Worm (Caenorhabditis elegans) whole organism, L1 larva: ENCODE data around the gene B0228.8.

Experiments
- C34B4.2 ChIP-seq: sonication (generic microtip); optimal IDR thresholded peaks from 2 replicates; lab custom pipeline; 2017; ENCODE audit warnings: mild to moderate bottlenecking, missing genetic modification characterization, missing compliant biosample characterization
- aha-1 ChIP-seq: fragments of 150-350 bp; optimal IDR thresholded peaks from 2 replicates; lab custom pipeline; 2014; ENCODE audit warnings: missing biosample characterization, missing genetic modification characterization
- alr-1 ChIP-seq: fragments of 200-800 bp; sonication (Bioruptor generic); optimal IDR thresholded peaks from 2 replicates; lab custom pipeline; 2018; ENCODE audit warnings: borderline replicate concordance, mild to moderate bottlenecking, missing genetic modification characterization, missing compliant biosample characterization
- ama-1 ChIP-seq: fragments of 150-350 bp; optimal IDR thresholded peaks from 2 replicates; lab custom pipeline; 2014
- blmp-1 ChIP-seq: fragments of 150-350 bp; optimal IDR thresholded peaks from 2 replicates; lab custom pipeline; 2014; ENCODE audit warnings: missing biosample characterization, missing genetic modification characterization
- ceh-63 ChIP-seq: fragments of 200-800 bp; sonication (Bioruptor generic); optimal IDR thresholded peaks from 2 replicates; lab custom pipeline; 2018; ENCODE audit warnings: mild to moderate bottlenecking, missing genetic modification characterization, missing compliant biosample characterization
- ceh-8 ChIP-seq: fragments of 200-800 bp; sonication (Bioruptor generic); optimal IDR thresholded peaks from 2 replicates; lab custom pipeline; 2018; ENCODE audit warnings: mild to moderate bottlenecking, missing genetic modification characterization, moderate library complexity, missing compliant biosample characterization
- ces-1 ChIP-seq: fragments of 150-350 bp; optimal IDR thresholded peaks from 2 replicates; lab custom pipeline; 2014; ENCODE audit warnings: missing biosample characterization, missing genetic modification reagents, missing genetic modification characterization
- dpl-1 ChIP-seq, 3 experiments: fragments of 150-350 bp in 2 of 3; sonication (generic microtip) in 1 of 3; optimal IDR thresholded peaks; 2 replicates each; lab custom pipeline; 2014 to 2017; ENCODE audit warnings: missing biosample characterization in 3 of 3, missing genetic modification characterization in 3 of 3, missing genetic modification reagents in 3 of 3
- dsc-1 ChIP-seq: sonication (generic microtip); optimal IDR thresholded peaks from 2 replicates; lab custom pipeline; 2016; ENCODE audit warnings: mild to moderate bottlenecking, missing genetic modification characterization, missing compliant biosample characterization
- efl-3 ChIP-seq: fragments of 200-800 bp; sonication (Bioruptor generic); optimal IDR thresholded peaks from 2 replicates; lab custom pipeline; 2018; ENCODE audit warnings: mild to moderate bottlenecking, missing genetic modification characterization, missing compliant biosample characterization
- egl-27 ChIP-seq, 2 experiments: fragments of 150-350 bp in 1 of 2; sonication (generic microtip); optimal IDR thresholded peaks; 3 replicates each; lab custom pipeline; 2017 to 2018; ENCODE audit warnings: missing biosample characterization in 2 of 2, missing genetic modification characterization in 2 of 2, missing genetic modification reagents in 2 of 2
- elt-3 ChIP-seq, 6 experiments: fragments of 150-350 bp in 1 of 6; sonication (generic microtip); optimal IDR thresholded peaks; 2 replicates each; lab custom pipeline; 2017 to 2018; ENCODE audit warnings: missing biosample characterization in 6 of 6, missing genetic modification characterization in 6 of 6, inconsistent platforms in 1 of 6
- fkh-10 ChIP-seq: sonication (generic microtip); optimal IDR thresholded peaks from 2 replicates; lab custom pipeline; 2017; ENCODE audit warnings: missing biosample characterization, missing genetic modification reagents, missing genetic modification characterization
- fkh-4 ChIP-seq: sonication (generic microtip); optimal IDR thresholded peaks from 2 replicates; lab custom pipeline; 2016; ENCODE audit warnings: missing compliant biosample characterization, missing genetic modification characterization, borderline replicate concordance
- fos-1 ChIP-seq: fragments of 150-350 bp; optimal IDR thresholded peaks from 2 replicates; lab custom pipeline; 2014; ENCODE audit warnings: missing biosample characterization, missing genetic modification characterization
- grh-1 ChIP-seq: fragments of 200-800 bp; sonication (Bioruptor generic); IDR thresholded peaks from 2 replicates; pipeline ENCODE4 v1.3.6; 2022; ENCODE audit warnings: missing genetic modification reagents, missing genetic modification characterization, missing compliant biosample characterization
- hlh-4 ChIP-seq: sonication (generic microtip); optimal IDR thresholded peaks from 2 replicates; lab custom pipeline; 2016; ENCODE audit warnings: mild to moderate bottlenecking, missing genetic modification characterization, missing compliant biosample characterization
- irx-1 ChIP-seq: sonication (generic microtip); optimal IDR thresholded peaks from 2 replicates; lab custom pipeline; 2016; ENCODE audit warnings: missing genetic modification characterization, missing compliant biosample characterization
- lin-14 ChIP-seq: fragments of 200-800 bp; sonication (Bioruptor generic); optimal IDR thresholded peaks from 2 replicates; lab custom pipeline; 2018; ENCODE audit warnings: mild to moderate bottlenecking, missing genetic modification characterization, moderate library complexity, missing compliant biosample characterization
- lin-35 ChIP-seq, 2 experiments: fragments of 150-350 bp; optimal IDR thresholded peaks; 2 replicates each; lab custom pipeline; 2014; ENCODE audit warnings: missing biosample characterization in 2 of 2, missing genetic modification characterization in 2 of 2, missing genetic modification reagents in 2 of 2
- lir-3 ChIP-seq: sonication (generic microtip); optimal IDR thresholded peaks from 2 replicates; lab custom pipeline; 2016; ENCODE audit warnings: mild to moderate bottlenecking, missing genetic modification characterization, moderate library complexity, missing compliant biosample characterization; ENCODE audit not compliant: poor library complexity
- lsy-2 ChIP-seq, 2 experiments: fragments of 150-350 bp; optimal IDR thresholded peaks; 2 replicates each; lab custom pipeline; 2014; ENCODE audit warnings: missing biosample characterization in 2 of 2, missing genetic modification characterization in 2 of 2
- mab-9 ChIP-seq: fragments of 200-800 bp; sonication (Bioruptor generic); IDR thresholded peaks from 2 replicates; pipeline ENCODE4 v1.3.6; 2022; ENCODE audit warnings: missing genetic modification reagents, missing genetic modification characterization, missing compliant biosample characterization
- mef-2 ChIP-seq: fragments of 150-350 bp; optimal IDR thresholded peaks from 2 replicates; lab custom pipeline; 2014; ENCODE audit warnings: missing biosample characterization, missing genetic modification characterization
- nhr-11 ChIP-seq: fragments of 150-350 bp; optimal IDR thresholded peaks from 2 replicates; lab custom pipeline; 2014; ENCODE audit warnings: missing biosample characterization, missing genetic modification characterization
- nhr-12 ChIP-seq: sonication (generic microtip); optimal IDR thresholded peaks from 2 replicates; lab custom pipeline; 2017; ENCODE audit warnings: missing biosample characterization, missing genetic modification characterization
- nhr-19 ChIP-seq: fragments of 200-800 bp; sonication (Bioruptor generic); conservative IDR thresholded peaks from 2 replicates; pipeline ENCODE4 v1.3.6; 2022; ENCODE audit warnings: missing genetic modification characterization, missing compliant biosample characterization
- nhr-20 ChIP-seq: sonication (generic microtip); optimal IDR thresholded peaks from 2 replicates; lab custom pipeline; 2016; ENCODE audit warnings: mild to moderate bottlenecking, missing genetic modification characterization, missing compliant biosample characterization
- nhr-85 ChIP-seq: sonication (generic microtip); peaks from one replicate; lab custom pipeline; 2016; ENCODE audit warnings: missing genetic modification characterization, inconsistent platforms, missing compliant biosample characterization
- nhr-90 ChIP-seq: sonication (generic microtip); optimal IDR thresholded peaks from 2 replicates; lab custom pipeline; 2016; ENCODE audit warnings: mild to moderate bottlenecking, missing genetic modification characterization, missing compliant biosample characterization; ENCODE audit not compliant: poor library complexity
- rnt-1 ChIP-seq: sonication (generic microtip); optimal IDR thresholded peaks from 2 replicates; lab custom pipeline; 2016; ENCODE audit warnings: mild to moderate bottlenecking, missing genetic modification characterization, moderate library complexity, missing compliant biosample characterization
- snu-23 ChIP-seq: sonication (generic microtip); optimal IDR thresholded peaks from 2 replicates; lab custom pipeline; 2016; ENCODE audit warnings: missing genetic modification characterization, missing compliant biosample characterization
- sox-4 ChIP-seq: sonication (generic microtip); optimal IDR thresholded peaks from 2 replicates; lab custom pipeline; 2016; ENCODE audit warnings: missing genetic modification characterization, missing compliant biosample characterization
- sptf-1 ChIP-seq: fragments of 150-350 bp; optimal IDR thresholded peaks from 2 replicates; lab custom pipeline; 2014; ENCODE audit warnings: missing biosample characterization, missing genetic modification characterization
- tlp-1 ChIP-seq: fragments of 150-350 bp; optimal IDR thresholded peaks from 2 replicates; lab custom pipeline; 2014; ENCODE audit warnings: missing biosample characterization, missing genetic modification characterization
- unc-130 ChIP-seq: fragments of 150-350 bp; optimal IDR thresholded peaks from 2 replicates; lab custom pipeline; 2017; ENCODE audit warnings: missing biosample characterization, missing genetic modification characterization, inconsistent platforms
- unc-86 ChIP-seq: sonication (generic microtip); optimal IDR thresholded peaks from 2 replicates; lab custom pipeline; 2016; ENCODE audit warnings: missing genetic modification characterization, missing compliant biosample characterization
- unc-98 ChIP-seq: fragments of 200-800 bp; sonication (Bioruptor generic); IDR thresholded peaks from 2 replicates; pipeline ENCODE4 v1.3.6; 2022; ENCODE audit warnings: missing genetic modification characterization, missing compliant biosample characterization
- zag-1 ChIP-seq: fragments of 150-350 bp; optimal IDR thresholded peaks from 2 replicates; lab custom pipeline; 2014; ENCODE audit warnings: missing biosample characterization, missing genetic modification characterization
- ztf-4 ChIP-seq: fragments of 150-350 bp; optimal IDR thresholded peaks from 2 replicates; lab custom pipeline; 2014; ENCODE audit warnings: missing biosample characterization, missing genetic modification characterization

B0228.8 gene

DNA sequence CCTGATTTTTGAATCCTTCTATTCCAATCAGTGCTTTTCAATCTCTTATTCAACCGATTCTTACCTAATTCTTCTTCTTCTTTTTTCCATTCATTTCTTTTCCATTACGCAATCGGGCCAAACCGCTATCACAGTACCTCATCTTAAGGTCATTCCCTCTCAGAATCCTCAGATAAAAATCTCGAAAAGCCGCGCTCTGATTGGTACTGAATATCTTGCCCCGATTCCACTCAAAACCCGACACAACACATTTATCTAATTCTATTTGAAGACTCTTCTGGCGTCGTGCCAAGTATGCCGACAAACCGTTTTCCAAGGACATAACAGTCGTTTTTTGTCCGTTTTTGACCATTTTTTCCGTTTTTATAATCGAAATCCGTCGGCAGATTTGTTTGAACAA is 40.6 kb upstream of the B0228.8 start:
- TF ChIP-seq unc-86 (tag; lab: Kevin White, UChicago) (no peak), blmp-1 (peak; percentile 38), irx-1 (tag; lab: Kevin White, UChicago) (no peak), elt-3 (tag; optimal IDR thresholded peaks at IDR 0.05; lab: Kevin White, UChicago) (no peak), efl-3 (GFP tag; lab: Kevin White, UChicago) (peak; percentile 6), nhr-85 (tag; lab: Kevin White, UChicago) (peak; percentile 92), ces-1 (no peak), nhr-12 (tag; lab: Kevin White, UChicago) (no peak), sox-4 (no peak), lir-3 (no peak), fkh-10 (no peak), lin-35 (GFP tag; optimal IDR thresholded peaks at IDR 0.05; lab: Kevin White, UChicago) (no peak), rnt-1 (tag; lab: Kevin White, UChicago) (peak; percentile 42), ceh-63 (GFP tag; lab: Kevin White, UChicago) (no peak), tlp-1 (tag; lab: Kevin White, UChicago) (peak; percentile 20), zag-1 (tag; lab: Kevin White, UChicago) (no peak), dpl-1 (GFP tag; optimal IDR thresholded peaks at IDR 0.05; lab: Kevin White, UChicago) (no peak), nhr-90 (tag; lab: Kevin White, UChicago) (no peak), grh-1 (GFP tag; lab: Robert Waterston, UW) (no peak), lin-14 (peak; percentile 56), nhr-20 (tag; lab: Kevin White, UChicago) (no peak), mab-9 (GFP tag; lab: Robert Waterston, UW) (no peak), egl-27 (tag; optimal IDR thresholded peaks at IDR 0.05; lab: Kevin White, UChicago) (no peak), ama-1 (lab: Kevin White, UChicago) (no peak), nhr-19 (GFP tag; lab: Robert Waterston, UW) (no peak), ceh-8 (GFP tag; lab: Kevin White, UChicago) (no peak), fkh-4 (no peak)

DNA sequence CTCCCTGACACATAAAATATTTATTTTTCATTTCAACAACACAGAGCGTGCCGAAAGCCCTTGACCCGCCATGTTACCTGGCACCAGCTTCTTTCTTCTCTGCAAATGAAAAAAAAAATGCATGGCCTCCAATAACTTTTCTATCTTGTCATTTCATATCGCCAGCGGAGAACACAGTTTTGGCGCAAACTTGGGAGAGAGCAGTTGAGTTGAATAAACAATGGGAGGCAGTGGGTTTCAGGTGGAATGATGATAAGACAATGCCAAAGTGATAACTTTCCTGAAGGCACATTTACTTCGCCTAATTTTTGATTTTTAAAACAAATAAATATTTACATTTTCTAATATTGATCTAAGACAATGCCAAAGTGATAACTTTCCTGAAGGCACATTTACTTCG is 39.9 kb upstream of the B0228.8 start:
- no peak for TF ChIP-seq ztf-4 (tag; lab: Kevin White, UChicago)
- no peak for TF ChIP-seq lsy-2 (tag; optimal IDR thresholded peaks at IDR 0.05; lab: Kevin White, UChicago)
- no peak for TF ChIP-seq alr-1 (tag; lab: Kevin White, UChicago)
- no peak for TF ChIP-seq tlp-1 (tag; lab: Kevin White, UChicago)
- TF ChIP-seq ceh-8 (GFP tag; lab: Kevin White, UChicago) = no peak
- TF ChIP-seq snu-23 (GFP tag; lab: Kevin White, UChicago) = no peak
- no peak for TF ChIP-seq fkh-4
- TF ChIP-seq sptf-1 = no peak
- TF ChIP-seq lin-35 (GFP tag; optimal IDR thresholded peaks at IDR 0.05; lab: Kevin White, UChicago) = no peak
- TF ChIP-seq nhr-11 = no peak
- no peak for TF ChIP-seq blmp-1
- no peak for TF ChIP-seq unc-130 (tag; lab: Kevin White, UChicago)
- no peak for TF ChIP-seq dsc-1 (tag; lab: Kevin White, UChicago)
- no peak for TF ChIP-seq mef-2 (tag; lab: Kevin White, UChicago)
- no peak for TF ChIP-seq unc-98 (GFP tag; lab: Robert Waterston, UW)
- no peak for TF ChIP-seq fos-1

DNA sequence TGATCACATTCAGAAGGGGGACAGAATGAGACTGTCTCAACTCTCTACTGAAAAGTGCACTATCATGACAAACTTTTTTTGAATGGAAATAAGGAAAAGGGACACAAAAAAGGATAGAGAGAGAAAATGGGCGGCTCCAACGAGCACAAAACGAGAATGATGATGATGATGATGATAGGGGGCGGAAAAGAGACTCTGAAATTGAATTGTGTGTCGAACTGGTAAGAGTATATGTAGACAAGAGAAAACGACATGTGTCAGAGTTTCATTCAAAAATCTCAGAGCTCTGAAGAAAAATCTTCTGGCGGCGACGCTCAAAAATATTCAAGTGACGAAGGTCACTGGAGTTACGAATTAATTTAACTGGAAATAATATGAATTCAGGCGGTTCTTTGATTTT is 34.0 kb upstream of the B0228.8 start:
- peak; percentile 47 for TF ChIP-seq fkh-10
- no peak for TF ChIP-seq hlh-4 (tag; lab: Kevin White, UChicago)
- no peak for TF ChIP-seq unc-86 (tag; lab: Kevin White, UChicago)
- no peak for TF ChIP-seq irx-1 (tag; lab: Kevin White, UChicago)
- TF ChIP-seq C34B4.2 (tag; lab: Kevin White, UChicago) = no peak
- peak; percentile 48 for TF ChIP-seq lin-14
- TF ChIP-seq aha-1 (tag; lab: Kevin White, UChicago) = no peak
